Fruit fly (Drosophila melanogaster): Measurements from ENCODE around the gene CG14115.

DNA sequence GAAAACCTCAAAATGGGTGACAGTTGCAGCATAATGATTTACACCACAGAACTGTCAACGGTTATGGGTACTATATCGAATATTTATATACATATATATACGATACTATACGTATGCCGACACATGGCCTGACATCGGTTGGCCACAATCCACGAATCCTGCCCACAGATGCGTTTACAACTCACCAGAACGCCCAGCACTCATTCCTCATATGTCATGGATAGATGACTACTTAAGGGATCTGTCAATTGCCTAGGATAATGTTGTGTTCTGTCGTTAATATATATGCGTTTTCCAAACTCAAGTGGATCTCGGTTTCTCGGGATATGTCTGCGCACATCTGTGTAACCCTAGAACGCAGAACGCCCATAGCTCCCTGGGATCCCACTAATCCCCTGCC, 2.8 kb downstream of the CG14115 start:
- TF ChIP-seq kay (GFP tag; ENCODE audit: borderline replicate concordance) = no peak
- TF ChIP-seq Crg-1 (GFP tag; optimal IDR thresholded peaks at IDR 0.05) = no peak
- no peak for TF ChIP-seq pad (GFP tag; optimal IDR thresholded peaks at IDR 0.05)
- TF ChIP-seq CG12768 (GFP tag; optimal IDR thresholded peaks at IDR 0.05) = no peak
- no peak for TF ChIP-seq cnc (optimal IDR thresholded peaks at IDR 0.05)
- no peak for TF ChIP-seq ovo (GFP tag; optimal IDR thresholded peaks at IDR 0.05)
- TF ChIP-seq CG7101 (tag; optimal IDR thresholded peaks at IDR 0.05) = no peak
- no peak for TF ChIP-seq CG7045 (GFP tag; optimal IDR thresholded peaks at IDR 0.05)
- no peak for TF ChIP-seq CG14711 (tag; optimal IDR thresholded peaks at IDR 0.05)
- TF ChIP-seq cic (GFP tag; optimal IDR thresholded peaks at IDR 0.05) = no peak

Measured in whole organism, adult.